Worm (Caenorhabditis elegans) whole organism, young adult: Measurements from ENCODE around the gene C14A11.5.

ENCODE experiments used
- F37B4.10 ChIP-seq: fragments of 200-800 bp; sonication (Bioruptor generic); IDR thresholded peaks from 2 replicates; pipeline ENCODE4 v1.3.6; 2022; ENCODE audit warnings: missing genetic modification characterization, missing compliant biosample characterization
- F52B5.7 ChIP-seq: sonication (generic microtip); optimal IDR thresholded peaks from 2 replicates; lab custom pipeline; 2016; ENCODE audit warnings: mild to moderate bottlenecking, missing genetic modification characterization, missing compliant biosample characterization
- ama-1 ChIP-seq, 3 experiments: fragments of 150-350 bp in 1 of 3; sonication (generic microtip) in 2 of 3; optimal IDR thresholded peaks; 2 replicates each; lab custom pipeline; 2014 to 2018; ENCODE audit warnings: missing biosample characterization in 2 of 3, missing genetic modification characterization in 2 of 3, missing genetic modification reagents in 2 of 3
- attf-6 ChIP-seq: fragments of 200-800 bp; sonication (Bioruptor generic); IDR thresholded peaks from 2 replicates; pipeline ENCODE4 v1.3.6; 2022; ENCODE audit warnings: missing genetic modification reagents, missing genetic modification characterization, missing compliant biosample characterization
- ceh-40 ChIP-seq: fragments of 200-800 bp; sonication (Bioruptor generic); IDR thresholded peaks from 2 replicates; pipeline ENCODE4 v1.3.6; 2022; ENCODE audit warnings: missing genetic modification characterization, missing compliant biosample characterization
- lin-40 ChIP-seq: sonication (generic microtip); optimal IDR thresholded peaks from 2 replicates; lab custom pipeline; 2016; ENCODE audit warnings: missing genetic modification characterization, mild to moderate bottlenecking, missing compliant biosample characterization, missing genotype, missing genetic modification reagents
- snpc-4 ChIP-seq, 5 experiments: fragments of 150-350 bp in 1 of 5; sonication (generic microtip) in 4 of 5; optimal IDR thresholded peaks; 2 replicates each; lab custom pipeline; 2014 to 2018; ENCODE audit warnings: missing genetic modification characterization in 5 of 5, missing biosample characterization in 3 of 5, antibody characterized with exemption in 2 of 5, mild to moderate bottlenecking in 2 of 5, missing compliant biosample characterization in 2 of 5, missing genotype in 2 of 5, moderate library complexity in 2 of 5, missing genetic modification reagents in 1 of 5
- unc-130 ChIP-seq: sonication (generic microtip); optimal IDR thresholded peaks from 2 replicates; lab custom pipeline; 2016; ENCODE audit warnings: missing genetic modification reagents, missing genetic modification characterization, missing compliant biosample characterization
- unc-62 ChIP-seq: fragments of 150-350 bp; optimal IDR thresholded peaks from 2 replicates; lab custom pipeline; 2014; ENCODE audit warnings: missing biosample characterization, missing genetic modification reagents, missing genetic modification characterization

ce11 chrX:2769685-2770084 lies 37.6 kb downstream of the C14A11.5 start, which contains the start of gene F55F1.2:
- no peak for TF ChIP-seq F37B4.10 (GFP tag; lab: Robert Waterston, UW)
- no peak for TF ChIP-seq unc-130 (GFP tag; lab: Kevin White, UChicago)
- no peak for TF ChIP-seq attf-6
- TF ChIP-seq ceh-40 (GFP tag; lab: Robert Waterston, UW), result no peak
- TF ChIP-seq unc-62 (GFP tag; lab: Kevin White, UChicago), result no peak
- no peak for TF ChIP-seq lin-40
- no peak for TF ChIP-seq ama-1 (optimal IDR thresholded peaks at IDR 0.05; lab: Kevin White, UChicago)
- TF ChIP-seq ama-1 (GFP tag; optimal IDR thresholded peaks at IDR 0.05; lab: Kevin White, UChicago), result no peak
- no peak for TF ChIP-seq snpc-4 (GFP tag; optimal IDR thresholded peaks at IDR 0.05; lab: Kevin White, UChicago)
- no peak for TF ChIP-seq snpc-4 (tag; optimal IDR thresholded peaks at IDR 0.05; lab: Kevin White, UChicago)
- no peak for TF ChIP-seq F52B5.7
